Fruit fly (Drosophila melanogaster) whole organism, adult: ENCODE results near the gene Pmvk.

Experiments
- CG12768 ChIP-seq: fragments of 200-800 bp; sonication (Bioruptor generic); optimal IDR thresholded peaks from 2 replicates; lab custom pipeline; 2017; ENCODE audit warnings: missing biosample characterization, missing genetic modification characterization, mild to moderate bottlenecking, moderate library complexity, missing genetic modification reagents
- CG1620 ChIP-seq: fragments of 200-800 bp; sonication (Bioruptor generic); optimal IDR thresholded peaks from 2 replicates; lab custom pipeline; 2016; ENCODE audit warnings: missing biosample characterization, missing genetic modification characterization
- Clk ChIP-seq: fragments of 200-800 bp; sonication (Bioruptor generic); optimal IDR thresholded peaks from 2 replicates; lab custom pipeline; 2017; ENCODE audit warnings: missing biosample characterization, missing genetic modification characterization
- Mnt ChIP-seq: fragments of 200-800 bp; sonication (Bioruptor generic); optimal IDR thresholded peaks from 2 replicates; lab custom pipeline; 2016; ENCODE audit warnings: missing biosample characterization, mild to moderate bottlenecking, missing genetic modification characterization
- cic ChIP-seq: fragments of 200-800 bp; sonication (Bioruptor generic); optimal IDR thresholded peaks from 2 replicates; lab custom pipeline; 2017; ENCODE audit warnings: missing biosample characterization, mild to moderate bottlenecking, missing genetic modification characterization, moderate library complexity
- kay ChIP-seq: fragments of 200-800 bp; sonication (Bioruptor generic); peaks from one replicate; lab custom pipeline; 2016; ENCODE audit warnings: missing biosample characterization, missing genetic modification characterization, borderline replicate concordance
- toe ChIP-seq: fragments of 200-800 bp; sonication (Bioruptor generic); optimal IDR thresholded peaks from 2 replicates; lab custom pipeline; 2016; ENCODE audit warnings: missing biosample characterization, missing genetic modification characterization

DNA sequence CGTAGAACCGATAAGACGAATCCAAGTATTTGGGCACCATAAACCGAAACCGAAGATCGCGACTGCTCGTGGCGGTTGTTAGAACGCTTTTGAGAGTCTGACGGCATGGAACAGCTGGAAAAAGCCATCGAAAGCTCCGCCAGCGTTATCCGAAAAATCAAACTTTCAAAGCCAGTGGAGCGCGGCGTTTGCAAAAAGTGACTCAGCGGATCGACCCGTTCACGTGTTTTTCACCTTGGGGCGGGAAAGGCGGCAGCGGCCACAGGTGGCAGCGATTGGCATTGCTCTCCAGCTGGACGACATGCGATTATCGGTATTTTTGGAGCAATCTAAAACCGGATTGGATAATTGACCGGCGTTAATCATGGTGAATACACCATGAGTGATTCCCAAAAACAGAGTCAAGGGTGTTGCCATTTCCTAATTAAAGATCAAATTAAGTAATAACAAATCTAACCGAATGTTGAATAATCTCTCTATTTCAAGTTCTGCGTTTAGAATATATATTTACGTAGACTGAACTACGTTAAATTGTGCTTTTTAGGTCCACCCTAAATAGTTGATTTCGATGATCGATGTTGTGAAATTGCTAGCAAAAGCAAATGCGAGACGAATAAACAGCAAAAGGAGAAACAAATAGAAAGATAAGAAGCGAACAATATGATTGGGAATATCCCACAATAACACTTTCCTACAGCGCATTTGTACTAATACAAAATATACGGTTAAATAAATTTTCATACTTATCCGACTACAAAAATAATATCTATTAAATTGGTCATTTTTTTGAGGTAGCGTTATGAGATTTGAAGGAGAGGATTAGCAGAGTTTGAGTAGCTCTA, 33.1 kb downstream of the Pmvk start, which contains the start of gene CG10337:
- TF ChIP-seq CG1620 (GFP tag; lab: Kevin White, UChicago) (no peak), CG12768 (peak; percentile 77), kay (GFP tag; lab: Kevin White, UChicago) (peak; percentile 70), toe (GFP tag; lab: Kevin White, UChicago) (no peak), cic (GFP tag; lab: Kevin White, UChicago) (peak; percentile 74), Clk (GFP tag; lab: Kevin White, UChicago) (no peak), Mnt (GFP tag; lab: Kevin White, UChicago) (peak; percentile 62)
